Worm (Caenorhabditis elegans): Measurements from ENCODE around the gene nhr-40.

DNA sequence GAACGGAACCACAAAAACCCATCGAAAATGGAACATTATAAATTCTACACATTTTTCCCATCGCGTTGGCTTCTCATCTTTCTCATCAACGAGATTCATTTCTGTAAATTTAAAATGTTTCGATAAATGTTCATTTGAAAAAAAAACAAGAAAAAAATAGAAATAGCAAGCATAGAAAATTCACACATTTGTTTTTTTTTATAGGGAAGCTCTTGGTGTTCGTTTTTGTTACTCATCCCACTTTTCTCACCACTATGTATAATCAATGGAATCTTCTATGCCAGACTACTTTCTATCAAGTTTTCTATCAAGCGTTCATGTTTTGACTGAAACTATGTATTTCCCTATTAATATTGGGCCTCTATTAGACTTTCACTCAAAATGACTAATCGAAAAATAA, 29.8 kb upstream of the nhr-40 start, which contains the start of gene dhcr-24:
- no peak for TF ChIP-seq dao-5 (tag; optimal IDR thresholded peaks at IDR 0.05)
- no peak for TF ChIP-seq W03F9.2 (tag; optimal IDR thresholded peaks at IDR 0.05)
- no peak for TF ChIP-seq him-1 (tag; optimal IDR thresholded peaks at IDR 0.05)

All from whole organism, L4/young adult.